Fruit fly (Drosophila melanogaster) whole organism, embryonic: ENCODE data around the gene CG46304.
A peak's percentile ranks its signal among the peaks of the same experiment; 100 is the strongest.

ENCODE experiments used
- Atf6 ChIP-seq: fragments of 200-800 bp; sonication (Bioruptor generic); IDR thresholded peaks from 2 replicates; pipeline ENCODE4 v1.3.6; 2022; ENCODE audit warnings: missing biosample characterization, missing genetic modification characterization
- Awh ChIP-seq: fragments of 200-800 bp; sonication (Bioruptor generic); IDR thresholded peaks from 2 replicates; pipeline ENCODE4, ENCODE4 v1.3.6; 2022; ENCODE audit warnings: missing biosample characterization, missing genetic modification characterization
- CG11398 ChIP-seq: fragments of 200-800 bp; sonication (Bioruptor generic); optimal IDR thresholded peaks from 2 replicates; lab custom pipeline; 2016; ENCODE audit warnings: missing biosample characterization, missing genetic modification characterization
- CG12299 ChIP-seq: fragments of 200-800 bp; sonication (Bioruptor generic); optimal IDR thresholded peaks from 2 replicates; lab custom pipeline; 2018; ENCODE audit warnings: missing biosample characterization, mild to moderate bottlenecking, missing genetic modification characterization
- CG12659 ChIP-seq: fragments of 200-800 bp; sonication (Bioruptor generic); optimal IDR thresholded peaks from 3 replicates; lab custom pipeline; 2017; ENCODE audit warnings: mild to moderate bottlenecking, missing biosample characterization, missing genetic modification reagents, missing genetic modification characterization
- CG12942 ChIP-seq: fragments of 200-800 bp; sonication (Bioruptor generic); optimal IDR thresholded peaks from 3 replicates; lab custom pipeline; 2016; ENCODE audit warnings: missing biosample characterization, missing genetic modification characterization
- CG13123 ChIP-seq: fragments of 200-800 bp; sonication (Bioruptor generic); optimal IDR thresholded peaks from 2 replicates; lab custom pipeline; 2016; ENCODE audit warnings: missing biosample characterization, missing genetic modification characterization
- CG13296 ChIP-seq: fragments of 200-800 bp; sonication (Bioruptor generic); optimal IDR thresholded peaks from 3 replicates; lab custom pipeline; 2018; ENCODE audit warnings: missing biosample characterization, mild to moderate bottlenecking, missing genetic modification characterization
- CG14667 ChIP-seq: fragments of 200-800 bp; sonication (Bioruptor generic); IDR thresholded peaks from 2 replicates; pipeline ENCODE4 v1.3.6; 2022; ENCODE audit warnings: missing biosample characterization, missing genetic modification characterization
- CG14860 ChIP-seq: fragments of 200-800 bp; sonication (Bioruptor generic); IDR thresholded peaks from 3 replicates; pipeline ENCODE4 v1.3.6; 2022; ENCODE audit warnings: missing biosample characterization, missing genetic modification characterization; ENCODE audit not compliant: partially characterized antibody
- CG1603 ChIP-seq: fragments of 200-800 bp; sonication (Bioruptor generic); optimal IDR thresholded peaks from 2 replicates; lab custom pipeline; 2019; ENCODE audit warnings: missing biosample characterization, mild to moderate bottlenecking, missing genetic modification characterization, moderate library complexity
- CG2202 ChIP-seq: fragments of 200-800 bp; sonication (Bioruptor generic); optimal IDR thresholded peaks from 2 replicates; lab custom pipeline; 2018; ENCODE audit warnings: missing biosample characterization, mild to moderate bottlenecking, missing genetic modification characterization
- CG2889 ChIP-seq: fragments of 200-800 bp; sonication (Bioruptor generic); IDR thresholded peaks from 3 replicates; pipeline ENCODE4 v1.3.6; 2022; ENCODE audit warnings: missing biosample characterization, missing genetic modification characterization
- CG34422 ChIP-seq: fragments of 200-800 bp; sonication (Bioruptor generic); IDR thresholded peaks from 3 replicates; pipeline ENCODE4 v1.3.6; 2022; ENCODE audit warnings: missing biosample characterization, missing genetic modification characterization
- CG4282 ChIP-seq: fragments of 200-800 bp; sonication (Bioruptor generic); optimal IDR thresholded peaks from 2 replicates; lab custom pipeline; 2016; ENCODE audit warnings: missing biosample characterization, missing genetic modification characterization
- CG4730 ChIP-seq: fragments of 200-800 bp; sonication (Bioruptor generic); IDR thresholded peaks from 2 replicates; pipeline ENCODE4 v1.3.6; 2022; ENCODE audit warnings: missing biosample characterization, missing genetic modification characterization
- CG6272 ChIP-seq: fragments of 200-800 bp; sonication (Bioruptor generic); IDR thresholded peaks from 2 replicates; pipeline ENCODE4 v1.3.6; 2022; ENCODE audit warnings: missing biosample characterization, missing genetic modification characterization
- CG6813 ChIP-seq: fragments of 200-800 bp; sonication (Bioruptor generic); optimal IDR thresholded peaks from 2 replicates; lab custom pipeline; 2017; ENCODE audit warnings: missing biosample characterization, missing genetic modification characterization, mild to moderate bottlenecking, moderate library complexity, missing genetic modification reagents
- CG7357 ChIP-seq: fragments of 200-800 bp; sonication (Bioruptor generic); IDR thresholded peaks from 3 replicates; pipeline ENCODE4 v1.3.6; 2022; ENCODE audit warnings: missing biosample characterization, missing genetic modification characterization
- CG7372 ChIP-seq: fragments of 200-800 bp; sonication (Bioruptor generic); IDR thresholded peaks from 2 replicates; pipeline ENCODE4 v1.3.6; 2022; ENCODE audit warnings: missing biosample characterization, missing genetic modification characterization
- CG7745 ChIP-seq: fragments of 200-800 bp; sonication (Bioruptor generic); optimal IDR thresholded peaks from 2 replicates; lab custom pipeline; 2018; ENCODE audit warnings: missing biosample characterization, mild to moderate bottlenecking, missing genetic modification characterization, moderate library complexity
- Dbx ChIP-seq: fragments of 200-800 bp; sonication (Bioruptor generic); IDR thresholded peaks from 3 replicates; pipeline ENCODE4 v1.3.6; 2022; ENCODE audit warnings: missing biosample characterization, missing genetic modification characterization
- Dp ChIP-seq: fragments of 200-800 bp; sonication (Bioruptor generic); optimal IDR thresholded peaks from 2 replicates; lab custom pipeline; 2018; ENCODE audit warnings: missing biosample characterization, mild to moderate bottlenecking, missing genetic modification characterization, moderate library complexity
- E2f2 ChIP-seq: fragments of 200-800 bp; sonication (Bioruptor generic); IDR thresholded peaks from 2 replicates; pipeline ENCODE4 v1.3.6; 2022; ENCODE audit warnings: missing biosample characterization, missing genetic modification characterization
- Fer1 ChIP-seq: fragments of 200-800 bp; sonication (Bioruptor generic); optimal IDR thresholded peaks from 2 replicates; lab custom pipeline; 2017; ENCODE audit warnings: missing biosample characterization, mild to moderate bottlenecking, missing genetic modification characterization
- HLH54F ChIP-seq: fragments of 200-800 bp; sonication (Bioruptor generic); optimal IDR thresholded peaks from 3 replicates; lab custom pipeline; 2016; ENCODE audit warnings: missing biosample characterization, missing genetic modification characterization
- HLHmδ ChIP-seq: fragments of 200-800 bp; sonication (Bioruptor generic); optimal IDR thresholded peaks from 2 replicates; lab custom pipeline; 2018; ENCODE audit warnings: missing biosample characterization, mild to moderate bottlenecking, missing genetic modification characterization, moderate library complexity
- Nf-YA ChIP-seq: fragments of 200-800 bp; sonication (Bioruptor generic); IDR thresholded peaks from 2 replicates; pipeline ENCODE4 v1.3.6; 2022; ENCODE audit warnings: missing biosample characterization, missing genetic modification characterization
- Poxn ChIP-seq: fragments of 200-800 bp; sonication (Bioruptor generic); IDR thresholded peaks from 2 replicates; pipeline ENCODE4 v1.3.6; 2022; ENCODE audit warnings: missing biosample characterization, missing genetic modification characterization
- Ptx1 ChIP-seq: fragments of 200-800 bp; sonication (Bioruptor generic); IDR thresholded peaks from 2 replicates; pipeline ENCODE4 v1.3.6; 2022; ENCODE audit warnings: missing biosample characterization, missing genetic modification characterization
- ato ChIP-seq: fragments of 200-800 bp; sonication (Bioruptor generic); IDR thresholded peaks from 2 replicates; pipeline ENCODE4 v1.3.6; 2022; ENCODE audit warnings: missing biosample characterization, missing genetic modification characterization; ENCODE audit not compliant: partially characterized antibody
- bcd ChIP-seq: fragments of 200-800 bp; sonication (Bioruptor generic); optimal IDR thresholded peaks from 2 replicates; lab custom pipeline; 2017; ENCODE audit warnings: missing biosample characterization, mild to moderate bottlenecking, missing genetic modification characterization
- btn ChIP-seq: fragments of 200-800 bp; sonication (Bioruptor generic); optimal IDR thresholded peaks from 2 replicates; lab custom pipeline; 2016; ENCODE audit warnings: missing biosample characterization, missing genetic modification characterization
- dimm ChIP-seq: fragments of 200-800 bp; sonication (Bioruptor generic); IDR thresholded peaks from 2 replicates; pipeline ENCODE4 v1.3.6; 2022; ENCODE audit warnings: missing biosample characterization, missing genetic modification characterization
- fd3F ChIP-seq: fragments of 200-800 bp; sonication (Bioruptor generic); optimal IDR thresholded peaks from 2 replicates; lab custom pipeline; 2018; ENCODE audit warnings: missing biosample characterization, mild to moderate bottlenecking, missing genetic modification characterization, moderate library complexity
- fd64A ChIP-seq: fragments of 200-800 bp; sonication (Bioruptor generic); optimal IDR thresholded peaks from 3 replicates; lab custom pipeline; 2018; ENCODE audit warnings: missing biosample characterization, mild to moderate bottlenecking, missing genetic modification characterization
- fd96Cb ChIP-seq: fragments of 200-800 bp; sonication (Bioruptor generic); optimal IDR thresholded peaks from 2 replicates; lab custom pipeline; 2018; ENCODE audit warnings: missing biosample characterization, mild to moderate bottlenecking, missing genetic modification characterization, moderate library complexity
- gfzf ChIP-seq: fragments of 200-800 bp; sonication (Bioruptor generic); optimal IDR thresholded peaks from 2 replicates; lab custom pipeline; 2016; ENCODE audit warnings: missing biosample characterization, mild to moderate bottlenecking, missing genetic modification characterization, moderate library complexity
- jigr1 ChIP-seq: fragments of 200-800 bp; sonication (Bioruptor generic); IDR thresholded peaks from 3 replicates; pipeline ENCODE4 v1.3.6; 2022; ENCODE audit warnings: missing biosample characterization, missing genetic modification characterization
- kay ChIP-seq: fragments of 200-800 bp; sonication (Bioruptor generic); optimal IDR thresholded peaks from 2 replicates; lab custom pipeline; 2016; ENCODE audit warnings: missing biosample characterization, missing genetic modification characterization
- lola ChIP-seq, 3 experiments: fragments of >200 bp in 2 of 3; fragments of 200-800 bp in 1 of 3; sonication (Bioruptor generic) in 1 of 3; optimal IDR thresholded peaks; 2 replicates each; lab custom pipeline; 2017 to 2019; ENCODE audit warnings: missing biosample characterization in 3 of 3, missing genetic modification characterization in 3 of 3, mild to moderate bottlenecking in 1 of 3, moderate library complexity in 1 of 3
- luna ChIP-seq: fragments of 200-800 bp; sonication (Bioruptor generic); optimal IDR thresholded peaks from 2 replicates; lab custom pipeline; 2016; ENCODE audit warnings: missing biosample characterization, missing genetic modification characterization
- nerfin-1 ChIP-seq: fragments of 200-800 bp; sonication (Bioruptor generic); optimal IDR thresholded peaks from 3 replicates; lab custom pipeline; 2019; ENCODE audit warnings: missing biosample characterization, mild to moderate bottlenecking, missing genetic modification characterization, moderate library complexity
- oc ChIP-seq: fragments of 200-800 bp; sonication (Bioruptor generic); optimal IDR thresholded peaks from 2 replicates; lab custom pipeline; 2018; ENCODE audit warnings: missing biosample characterization, mild to moderate bottlenecking, missing genetic modification characterization, moderate library complexity
- salm ChIP-seq: fragments of 200-800 bp; sonication (Bioruptor generic); optimal IDR thresholded peaks from 2 replicates; lab custom pipeline; 2018; ENCODE audit warnings: missing biosample characterization, mild to moderate bottlenecking, missing genetic modification characterization
- tna ChIP-seq: fragments of 200-800 bp; sonication (Bioruptor generic); IDR thresholded peaks from 2 replicates; pipeline ENCODE4 v1.3.6; 2022; ENCODE audit warnings: missing biosample characterization, missing genetic modification characterization; ENCODE audit not compliant: partially characterized antibody
- twi ChIP-seq: fragments of 200-800 bp; optimal IDR thresholded peaks from 2 replicates; lab custom pipeline; 2019; ENCODE audit warnings: missing biosample characterization, mild to moderate bottlenecking, missing genetic modification characterization, moderate library complexity
- z ChIP-seq: fragments of 200-800 bp; sonication (Bioruptor generic); IDR thresholded peaks from 3 replicates; pipeline ENCODE4 v1.3.6; 2022; ENCODE audit warnings: missing biosample characterization, missing genetic modification characterization
- zen2 ChIP-seq: fragments of 200-800 bp; sonication (Bioruptor generic); IDR thresholded peaks from 3 replicates; pipeline ENCODE4 v1.3.6; 2022; ENCODE audit warnings: missing biosample characterization, missing genetic modification characterization; ENCODE audit not compliant: partially characterized antibody

Gene CG46304

DNA sequence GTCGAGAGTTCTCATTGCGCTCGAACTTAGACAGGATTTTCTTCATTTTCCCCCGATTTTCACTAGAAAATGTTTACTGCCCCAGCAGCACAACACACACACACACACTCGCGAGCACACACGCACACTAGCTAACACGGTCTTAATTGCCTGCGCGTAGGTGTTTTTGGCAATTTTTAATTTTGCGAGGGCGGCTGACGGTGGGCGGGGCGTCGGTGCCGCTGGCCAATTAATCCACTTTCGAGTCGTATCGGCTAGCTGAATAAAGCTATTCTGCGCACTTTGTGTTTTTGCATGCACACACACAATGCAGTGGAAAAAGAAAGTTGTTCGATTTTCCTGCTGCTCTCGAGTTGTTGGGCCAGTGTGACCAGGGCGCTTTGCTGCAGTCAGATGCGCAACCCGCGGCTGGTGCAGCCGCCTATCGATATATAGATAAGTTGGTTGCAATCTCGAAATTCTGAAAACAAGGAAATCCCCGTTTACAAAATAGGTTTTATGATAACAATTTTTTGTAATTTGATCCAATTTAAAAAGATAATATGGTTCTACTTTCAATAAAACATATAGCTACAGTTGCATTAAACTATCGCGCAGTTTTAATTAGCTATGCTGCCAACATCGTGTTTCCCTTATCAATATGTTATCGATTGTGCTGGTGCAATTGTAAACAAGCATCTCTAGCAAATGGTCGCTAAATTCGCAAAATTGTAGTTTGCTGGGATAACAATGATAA, 22.4 kb downstream of the CG46304 start, which contains the start of the genes Nak and Tango6 (continued):
- TF ChIP-seq CG14667: no peak
- no peak for TF ChIP-seq fd64A (GFP tag; lab: Kevin White, UChicago)
- TF ChIP-seq zen2 (GFP tag; lab: Robert Waterston, UW): peak; percentile 88; the same call in 2 of the 3 replicates
- no peak for TF ChIP-seq CG12299 (tag; lab: Kevin White, UChicago)
- no peak for TF ChIP-seq Fer1
- TF ChIP-seq CG4282 (GFP tag; lab: Kevin White, UChicago): no peak
- peak; percentile 68 for TF ChIP-seq CG12659 (GFP tag; lab: Kevin White, UChicago)
- peak in 1 of 3 experiments; percentile 50 for TF ChIP-seq lola (GFP tag; optimal IDR thresholded peaks at IDR 0.05; lab: Kevin White, UChicago)
- no peak for TF ChIP-seq CG2202 (tag; lab: Kevin White, UChicago)
- peak; percentile 16 for TF ChIP-seq CG1603 (tag; lab: Kevin White, UChicago)
- TF ChIP-seq HLHmδ (GFP tag; lab: Kevin White, UChicago): no peak
- no peak for TF ChIP-seq CG7372 (GFP tag; lab: Robert Waterston, UW)
- TF ChIP-seq salm: no peak
- TF ChIP-seq CG12942 (GFP tag; lab: Kevin White, UChicago): no peak
- TF ChIP-seq CG7357: no peak
- TF ChIP-seq fd3F (GFP tag; lab: Kevin White, UChicago): no peak
- TF ChIP-seq CG11398: no peak
- TF ChIP-seq Atf6: no peak
- no peak for TF ChIP-seq dimm (GFP tag; lab: Robert Waterston, UW)
- TF ChIP-seq luna (GFP tag; lab: Kevin White, UChicago): peak; percentile 9
- no peak for TF ChIP-seq CG2889 (GFP tag; lab: Robert Waterston, UW)
- no peak for TF ChIP-seq CG13123
- TF ChIP-seq kay (GFP tag; lab: Kevin White, UChicago): no peak
- TF ChIP-seq Dp: peak; percentile 35
- TF ChIP-seq jigr1 (GFP tag; lab: Robert Waterston, UW): no peak
- TF ChIP-seq CG6813: no peak
- TF ChIP-seq ato (GFP tag; lab: Robert Waterston, UW): peak; percentile 62; the same call in 1 of the 2 replicates
- peak; percentile 80 for TF ChIP-seq gfzf (GFP tag; lab: Kevin White, UChicago)
- peak; percentile 11 for TF ChIP-seq CG13296
- TF ChIP-seq Awh: no peak
- TF ChIP-seq HLH54F (GFP tag; lab: Kevin White, UChicago): peak; percentile 36
- peak; percentile 4 for TF ChIP-seq nerfin-1 (tag; lab: Kevin White, UChicago)
- no peak for TF ChIP-seq fd96Cb
- TF ChIP-seq Nf-YA: no peak
- TF ChIP-seq Dbx (GFP tag; lab: Robert Waterston, UW): peak; percentile 25; the same call in 1 of the 3 replicates
- TF ChIP-seq bcd: no peak
- peak; percentile 45 for TF ChIP-seq E2f2 (GFP tag; lab: Robert Waterston, UW)
- TF ChIP-seq CG14860: peak; percentile 95
- no peak for TF ChIP-seq CG4730 (GFP tag; lab: Robert Waterston, UW)
- TF ChIP-seq CG34422 (GFP tag; lab: Robert Waterston, UW): no peak
- no peak for TF ChIP-seq Poxn (GFP tag; lab: Robert Waterston, UW)
- TF ChIP-seq CG7745 (tag; lab: Kevin White, UChicago): no peak
- no peak for TF ChIP-seq btn (GFP tag; lab: Kevin White, UChicago)
- no peak for TF ChIP-seq oc (tag; lab: Kevin White, UChicago)
- TF ChIP-seq twi (tag; lab: Kevin White, UChicago): peak; percentile 39
- 0 out of 2 replicates have a peak, but pooled peaks have one; percentile 21 for TF ChIP-seq CG6272 (GFP tag; lab: Robert Waterston, UW)
- no peak for TF ChIP-seq z
- TF ChIP-seq Ptx1 (GFP tag; lab: Robert Waterston, UW): 0 out of 2 replicates have a peak, but pooled peaks have one; percentile 26
- TF ChIP-seq tna: peak; percentile 79
